Worm (Caenorhabditis elegans) whole organism, early embryonic: Measurements from ENCODE around the gene iglr-2.

Experiments used
- F13C5.2 ChIP-seq: sonication (generic microtip); optimal IDR thresholded peaks from 2 replicates; lab custom pipeline; 2017; ENCODE audit warnings: mild to moderate bottlenecking, missing genetic modification characterization, inconsistent platforms, missing compliant biosample characterization
- aly-1 ChIP-seq: sonication (generic microtip); optimal IDR thresholded peaks from 2 replicates; lab custom pipeline; 2016; ENCODE audit warnings: missing genetic modification characterization, missing compliant biosample characterization
- ama-1 ChIP-seq: fragments of 150-350 bp; optimal IDR thresholded peaks from 2 replicates; lab custom pipeline; 2014
- ceh-13 ChIP-seq: fragments of 200-800 bp; sonication (Bioruptor generic); optimal IDR thresholded peaks from 2 replicates; lab custom pipeline; 2018; ENCODE audit warnings: mild to moderate bottlenecking, missing genetic modification characterization, missing compliant biosample characterization
- ets-7 ChIP-seq: sonication (generic microtip); optimal IDR thresholded peaks from 2 replicates; lab custom pipeline; 2016; ENCODE audit warnings: missing genotype, missing genetic modification characterization, missing compliant biosample characterization
- flt-1 ChIP-seq: fragments of 200-800 bp; sonication (Bioruptor generic); IDR thresholded peaks from 2 replicates; pipeline ENCODE4 v1.3.6; 2022; ENCODE audit warnings: missing genetic modification characterization, missing compliant biosample characterization
- hmg-4 ChIP-seq: fragments of 200-800 bp; sonication (Bioruptor generic); optimal IDR thresholded peaks from 2 replicates; lab custom pipeline; 2018; ENCODE audit warnings: mild to moderate bottlenecking, missing genetic modification characterization, missing compliant biosample characterization
- hnd-1 ChIP-seq: sonication (generic microtip); optimal IDR thresholded peaks from 2 replicates; lab custom pipeline; 2016; ENCODE audit warnings: missing genetic modification characterization, missing compliant biosample characterization
- pes-1 ChIP-seq: fragments of 200-800 bp; sonication (Bioruptor generic); IDR thresholded peaks from 2 replicates; pipeline ENCODE4 v1.3.6; 2022; ENCODE audit warnings: missing genetic modification reagents, missing genetic modification characterization, missing compliant biosample characterization
- scrt-1 ChIP-seq: fragments of 200-800 bp; sonication (Bioruptor generic); IDR thresholded peaks from 2 replicates; pipeline ENCODE4 v1.3.6; 2022; ENCODE audit warnings: missing genetic modification characterization, missing compliant biosample characterization
- tbx-37 ChIP-seq: fragments of 200-800 bp; sonication (Bioruptor generic); conservative IDR thresholded peaks from 2 replicates; pipeline ENCODE4 v1.3.6; 2022; ENCODE audit warnings: missing genetic modification reagents, missing genetic modification characterization, missing compliant biosample characterization

ce11 chrIII:8325574-8326513 lies 5.3 kb downstream of the iglr-2 start, which contains the start of gene ZC262.13:
- TF ChIP-seq scrt-1 (GFP tag; lab: Robert Waterston, UW) = no peak
- no peak for TF ChIP-seq pes-1 (GFP tag; lab: Robert Waterston, UW)
- no peak for TF ChIP-seq F13C5.2 (tag; lab: Kevin White, UChicago)
- TF ChIP-seq flt-1 (GFP tag; lab: Robert Waterston, UW) = no peak
- TF ChIP-seq hnd-1 (tag; lab: Kevin White, UChicago) = no peak
- no peak for TF ChIP-seq aly-1 (tag; lab: Kevin White, UChicago)
- TF ChIP-seq tbx-37 (GFP tag; lab: Robert Waterston, UW) = no peak
- TF ChIP-seq hmg-4 (GFP tag; lab: Kevin White, UChicago) = no peak
- no peak for TF ChIP-seq ceh-13 (GFP tag; lab: Kevin White, UChicago)
- no peak for TF ChIP-seq ama-1 (lab: Kevin White, UChicago)
- no peak for TF ChIP-seq ets-7 (tag; lab: Kevin White, UChicago)
